Worm (Caenorhabditis elegans): ENCODE data around the gene Y25C1A.14.
"Not testable (repeated sequence)": the region's sequence is repeated elsewhere in the genome, so short reads cannot be mapped to it uniquely, and the experiment has no call there.

The Y25C1A.14 gene

DNA sequence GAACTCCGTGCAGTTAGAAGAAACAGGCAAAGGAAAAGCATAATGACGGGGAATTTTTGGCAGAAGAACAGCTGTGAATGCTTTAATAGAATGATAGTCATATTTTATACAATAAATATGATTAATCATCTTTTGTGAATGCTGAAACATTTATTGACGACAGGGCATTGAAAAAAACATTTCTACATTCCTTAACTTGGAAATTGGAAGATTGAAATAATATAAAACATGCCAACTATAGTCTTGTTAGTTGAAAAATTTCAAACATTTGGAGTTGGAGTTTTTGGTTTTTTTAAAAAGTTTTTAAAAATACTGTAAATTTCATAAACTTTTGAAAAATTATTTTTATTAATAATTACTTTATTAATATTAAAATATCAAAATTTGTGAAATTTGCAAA is at the start of gene Y25C1A.14:
Y25C1A.14 (minus strand) TSS at position 101 of the 400 bp plus-strand sequence.
- TF ChIP-seq zip-5 (tag; optimal IDR thresholded peaks at IDR 0.05) = no peak
- no peak for TF ChIP-seq ceh-24 (tag; optimal IDR thresholded peaks at IDR 0.05)
- no peak for TF ChIP-seq madf-2 (tag; optimal IDR thresholded peaks at IDR 0.05)
- no peak for TF ChIP-seq sdc-2 (tag; optimal IDR thresholded peaks at IDR 0.05)
- no peak for TF ChIP-seq sox-2 (GFP tag; IDR thresholded peaks at IDR 0.05)
- no peak for TF ChIP-seq unc-55 (GFP tag; optimal IDR thresholded peaks at IDR 0.05)
- no peak for TF ChIP-seq che-1 (tag; optimal IDR thresholded peaks at IDR 0.05)
- no peak for TF ChIP-seq pha-2 (tag; optimal IDR thresholded peaks at IDR 0.05)
- no peak for TF ChIP-seq hlh-6 (tag; optimal IDR thresholded peaks at IDR 0.05)
- TF ChIP-seq ama-1 (optimal IDR thresholded peaks at IDR 0.05) = no peak
- no peak for TF ChIP-seq K09A11.1 (tag; optimal IDR thresholded peaks at IDR 0.05; ENCODE audit: insufficient read depth)
- TF ChIP-seq unc-3 (GFP tag; conservative IDR thresholded peaks at IDR 0.05) = no peak
- TF ChIP-seq unc-3 (tag; optimal IDR thresholded peaks at IDR 0.05) = no peak
- TF ChIP-seq ets-4 (tag; optimal IDR thresholded peaks at IDR 0.05) = no peak
- TF ChIP-seq pax-1 (tag; optimal IDR thresholded peaks at IDR 0.05) = no peak
- no peak for TF ChIP-seq Y22D7AL.16 (tag; optimal IDR thresholded peaks at IDR 0.05)

DNA sequence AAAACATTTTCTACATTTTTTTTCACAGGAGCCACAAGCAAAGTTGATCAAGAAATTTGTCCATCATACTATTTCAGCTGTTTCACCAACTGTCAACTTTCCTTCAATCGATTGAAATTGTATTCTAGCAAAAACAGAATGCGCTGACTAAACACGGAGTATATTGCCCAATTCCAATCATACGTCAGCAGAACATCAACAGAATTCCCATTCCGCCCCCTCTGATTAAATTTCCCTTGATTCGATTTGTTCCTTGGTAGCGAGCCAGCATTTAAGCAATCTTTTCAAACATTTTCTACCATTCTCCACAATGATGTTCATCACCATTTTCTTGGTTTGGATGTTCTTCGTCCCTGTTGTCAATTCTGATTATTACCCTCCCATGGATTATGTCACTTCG is 49.1 kb upstream of the Y25C1A.14 start, which contains the start of gene T10D4.15:
T10D4.15 (plus strand) TSS at position 301 of the 400 bp plus-strand sequence.
- TF ChIP-seq unc-55 (GFP tag; optimal IDR thresholded peaks at IDR 0.05) (no peak), hlh-6 (tag; optimal IDR thresholded peaks at IDR 0.05) (no peak), ceh-18 (tag; optimal IDR thresholded peaks at IDR 0.05) (no peak), ceh-48 (tag; optimal IDR thresholded peaks at IDR 0.05) (no peak), ttx-3 (tag; optimal IDR thresholded peaks at IDR 0.05) (no peak), ceh-19 (GFP tag; optimal IDR thresholded peaks at IDR 0.05) (no peak), pha-4 (tag; optimal IDR thresholded peaks at IDR 0.05) (no peak), ceh-30 (tag; optimal IDR thresholded peaks at IDR 0.05) (no peak), zip-5 (tag; optimal IDR thresholded peaks at IDR 0.05) (no peak), ahr-1 (tag; optimal IDR thresholded peaks at IDR 0.05) (no peak), nhr-11 (tag; optimal IDR thresholded peaks at IDR 0.05) (no peak), C08G9.2 (tag; optimal IDR thresholded peaks at IDR 0.05) (no peak)

DNA sequence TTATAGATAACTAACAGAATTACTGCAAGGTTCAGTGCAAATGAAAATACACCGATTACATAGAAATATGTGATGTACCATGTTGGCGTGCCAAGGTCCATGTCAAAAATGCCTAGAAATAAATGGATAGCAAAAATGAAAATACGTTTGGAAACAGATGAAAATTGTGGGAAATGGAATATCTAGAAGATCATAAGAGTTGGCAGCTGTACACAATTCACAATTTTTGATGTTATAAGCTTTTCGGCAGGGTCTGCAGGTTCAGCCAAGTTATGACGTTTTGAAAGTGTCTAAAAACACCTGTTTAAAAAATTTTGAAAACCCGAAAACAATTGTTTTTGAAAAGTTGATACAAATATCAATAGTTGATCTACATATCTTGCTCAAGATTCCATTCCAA is 47.8 kb upstream of the Y25C1A.14 start, which contains the start of gene sri-43:
sri-43 (minus strand) TSS at position 101 of the 400 bp plus-strand sequence.
- TF ChIP-seq ceh-30, hlh-15, pha-4 (tag; optimal IDR thresholded peaks at IDR 0.05): not testable (repeated sequence)

DNA sequence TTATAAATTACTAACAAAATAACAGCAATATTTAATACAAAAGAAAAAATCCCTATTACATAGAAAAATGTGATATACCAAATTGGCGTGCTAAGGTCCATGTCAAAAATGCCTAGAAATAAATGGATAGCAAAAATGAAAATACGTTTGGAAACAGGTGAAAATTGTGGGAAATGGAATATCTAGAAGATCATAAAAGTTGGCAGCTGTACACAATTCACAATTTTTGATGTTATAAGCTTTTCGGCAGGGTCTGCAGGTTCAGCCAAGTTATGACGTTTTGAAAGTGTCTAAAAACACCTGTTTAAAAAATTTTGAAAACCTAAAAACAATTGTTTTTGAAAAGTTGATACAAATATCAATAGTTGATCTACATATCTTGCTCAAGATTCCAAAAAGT is 46.1 kb upstream of the Y25C1A.14 start, which contains the start of gene sri-42:
sri-42 (minus strand) TSS at position 101 of the 400 bp plus-strand sequence.
- not testable (repeated sequence) for TF ChIP-seq odd-2, sox-4, tbx-2 (tag; optimal IDR thresholded peaks at IDR 0.05)

DNA sequence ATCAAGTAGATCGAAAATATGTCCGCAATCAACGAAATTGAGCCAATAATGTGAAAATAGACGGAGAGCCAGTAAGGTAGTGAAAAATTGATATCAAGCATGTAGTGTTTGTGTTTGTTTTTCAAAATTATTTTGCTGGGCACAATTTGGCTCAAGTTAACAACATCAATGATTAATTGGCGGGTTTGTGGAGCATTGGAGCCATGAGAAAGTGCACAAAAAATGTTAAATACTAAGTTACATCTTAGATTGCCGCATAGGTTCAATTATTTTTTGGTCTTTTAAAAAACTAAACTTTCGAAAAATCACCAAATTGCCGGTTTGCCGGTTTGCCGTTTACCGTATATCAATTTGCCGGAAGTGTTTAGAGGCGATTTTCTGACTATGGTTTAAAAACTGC is 41.0 kb upstream of the Y25C1A.14 start, which contains the start of gene sri-54:
sri-54 (minus strand) TSS at position 101 of the 400 bp plus-strand sequence.
- TF ChIP-seq unc-55 (GFP tag; optimal IDR thresholded peaks at IDR 0.05) = no peak

DNA sequence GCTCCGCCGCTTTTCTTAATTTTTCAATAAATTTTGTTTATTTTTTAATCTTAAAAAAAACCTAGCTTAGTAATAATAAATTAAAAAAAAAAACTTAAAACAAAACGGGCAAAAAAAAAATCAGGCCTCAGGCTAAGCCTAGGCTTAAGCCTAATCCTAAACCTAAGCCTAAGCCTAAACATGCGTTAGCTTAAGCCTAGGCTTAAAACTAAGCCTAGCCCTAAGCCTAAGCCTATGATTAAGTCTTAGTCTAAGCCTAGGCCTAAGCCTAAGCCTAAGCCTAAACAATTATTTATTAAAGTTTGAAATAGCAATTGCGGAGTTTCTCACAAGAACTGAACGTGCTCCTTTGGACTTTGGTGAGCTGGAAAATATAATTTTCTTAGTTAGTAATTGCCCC is 38.5 kb upstream of the Y25C1A.14 start:
- TF ChIP-seq dve-1 (tag; optimal IDR thresholded peaks at IDR 0.05) (peak; percentile 63), fax-1 (tag; optimal IDR thresholded peaks at IDR 0.05) (no peak), ref-2 (tag; optimal IDR thresholded peaks at IDR 0.05) (no peak), Y22D7AL.16 (tag; optimal IDR thresholded peaks at IDR 0.05) (no peak), ama-1 (optimal IDR thresholded peaks at IDR 0.05) (no peak)

All from whole organism, late embryonic.